ENCODE assay signal across 1 fruit fly cellular context in genomic region chr3L:2851771-2852170, dm6.
TF ChIP-seq lines count a peak whose summit lies in the region.

No protein-coding gene starts in this region.

TF ChIP-seq in whole organism, embryonic, 481 proteins besides CTCF, POLR2A, EP300 and RAD21 (continued from another document and continues in another):
- TF ChIP-seq Nf-YA (GFP tag; IDR thresholded peaks at IDR 0.05; lab: Robert Waterston, UW) (no peak), repo (GFP tag; optimal IDR thresholded peaks at IDR 0.05; lab: Kevin White, UChicago) (peak; percentile 47), Abd-B (GFP tag; optimal IDR thresholded peaks at IDR 0.05; lab: Kevin White, UChicago) (peak; percentile 75), esg (GFP tag; conservative IDR thresholded peaks at IDR 0.05; lab: Robert Waterston, UW) (0 out of 2 replicates have a peak, but pooled peaks have one; percentile 9), stc (GFP tag; IDR thresholded peaks at IDR 0.05; lab: Robert Waterston, UW) (no peak), ranshi (GFP tag; IDR thresholded peaks at IDR 0.05; lab: Robert Waterston, UW) (peak; percentile 57; the same call in 1 of the 2 replicates), CG4854 (GFP tag; optimal IDR thresholded peaks at IDR 0.05; lab: Kevin White, UChicago) (peak; percentile 49), CG12744 (GFP tag; optimal IDR thresholded peaks at IDR 0.05; lab: Kevin White, UChicago) (peak; percentile 39), rib (GFP tag; IDR thresholded peaks at IDR 0.05; lab: Robert Waterston, UW) (no peak), jing (GFP tag; optimal IDR thresholded peaks at IDR 0.05; lab: Kevin White, UChicago) (no peak), seq (GFP tag; IDR thresholded peaks at IDR 0.05; lab: Robert Waterston, UW) (no peak), CG8359 (GFP tag; optimal IDR thresholded peaks at IDR 0.05; lab: Kevin White, UChicago; ENCODE audit: borderline replicate concordance) (no peak), grau (tag; optimal IDR thresholded peaks at IDR 0.05; lab: Kevin White, UChicago) (peak; percentile 63), Elba2 (GFP tag; optimal IDR thresholded peaks at IDR 0.05; lab: Kevin White, UChicago) (no peak), CG17385 (GFP tag; optimal IDR thresholded peaks at IDR 0.05; lab: Kevin White, UChicago) (no peak), maf-S (GFP tag; optimal IDR thresholded peaks at IDR 0.05; lab: Kevin White, UChicago) (peak; percentile 77), ken (GFP tag; IDR thresholded peaks at IDR 0.05; lab: Robert Waterston, UW) (peak; percentile 67), BtbVII (GFP tag; optimal IDR thresholded peaks at IDR 0.05; lab: Kevin White, UChicago) (no peak), otp (GFP tag; IDR thresholded peaks at IDR 0.05; lab: Robert Waterston, UW) (0 out of 3 replicates have a peak, but pooled peaks have one; percentile 18), CG31365 (tag; optimal IDR thresholded peaks at IDR 0.05; lab: Kevin White, UChicago) (peak; percentile 57), CG3281 (GFP tag; optimal IDR thresholded peaks at IDR 0.05; lab: Kevin White, UChicago) (no peak), H2.0 (GFP tag; IDR thresholded peaks at IDR 0.05; lab: Robert Waterston, UW) (peak; percentile 46; the same call in 1 of the 2 replicates), Chrac-16 (GFP tag; optimal IDR thresholded peaks at IDR 0.05; lab: Kevin White, UChicago) (peak; percentile 83), sim (GFP tag; IDR thresholded peaks at IDR 0.05; lab: Robert Waterston, UW) (no peak), PHDP (tag; optimal IDR thresholded peaks at IDR 0.05; lab: Kevin White, UChicago) (peak; percentile 45), CG11456 (GFP tag; IDR thresholded peaks at IDR 0.05; lab: Robert Waterston, UW) (peak; percentile 96), CG11085 (GFP tag; IDR thresholded peaks at IDR 0.05; lab: Robert Waterston, UW) (peak; percentile 67), prd (optimal IDR thresholded peaks at IDR 0.05; lab: Kevin White, UChicago) (no peak), prd (GFP tag; IDR thresholded peaks at IDR 0.05; lab: Robert Waterston, UW) (peak; percentile 72; the same call in 2 of the 3 replicates), kni (GFP tag; optimal IDR thresholded peaks at IDR 0.05; lab: Kevin White, UChicago) (no peak), CG12104 (GFP tag; optimal IDR thresholded peaks at IDR 0.05; lab: Kevin White, UChicago) (peak; percentile 36), CG30020 (tag; optimal IDR thresholded peaks at IDR 0.05; lab: Kevin White, UChicago) (no peak), CG9797 (GFP tag; optimal IDR thresholded peaks at IDR 0.05; lab: Kevin White, UChicago) (no peak), corto (GFP tag; optimal IDR thresholded peaks at IDR 0.05; lab: Kevin White, UChicago) (no peak), pum (GFP tag; optimal IDR thresholded peaks at IDR 0.05; lab: Kevin White, UChicago) (peak; percentile 74), CG11696 (GFP tag; IDR thresholded peaks at IDR 0.05; lab: Robert Waterston, UW) (no peak), CG17912 (GFP tag; optimal IDR thresholded peaks at IDR 0.05; lab: Kevin White, UChicago) (peak; percentile 57), B-H1 (GFP tag; IDR thresholded peaks at IDR 0.05; lab: Robert Waterston, UW) (no peak), gem (tag; optimal IDR thresholded peaks at IDR 0.05; lab: Kevin White, UChicago) (peak; percentile 61), Myb (GFP tag; optimal IDR thresholded peaks at IDR 0.05; lab: Kevin White, UChicago) (peak; percentile 71), Dp (GFP tag; optimal IDR thresholded peaks at IDR 0.05; lab: Kevin White, UChicago) (peak; percentile 12), TFAM (GFP tag; optimal IDR thresholded peaks at IDR 0.05; lab: Kevin White, UChicago) (no peak), sna (GFP tag; IDR thresholded peaks at IDR 0.05; lab: Robert Waterston, UW; ENCODE audit: partially characterized antibody) (no peak), toy (GFP tag; IDR thresholded peaks at IDR 0.05; lab: Robert Waterston, UW) (no peak), jumu (GFP tag; optimal IDR thresholded peaks at IDR 0.05; lab: Kevin White, UChicago) (peak; percentile 65), wdn (GFP tag; IDR thresholded peaks at IDR 0.05; lab: Robert Waterston, UW) (no peak), CG10543 (GFP tag; optimal IDR thresholded peaks at IDR 0.05; lab: Kevin White, UChicago) (no peak), Hr51 (GFP tag; optimal IDR thresholded peaks at IDR 0.05; lab: Kevin White, UChicago) (peak; percentile 9 to 40), gt (GFP tag; IDR thresholded peaks at IDR 0.05; lab: Robert Waterston, UW) (no peak), ERR (GFP tag; optimal IDR thresholded peaks at IDR 0.05; lab: Kevin White, UChicago) (peak; percentile 26), Hmr (GFP tag; optimal IDR thresholded peaks at IDR 0.05; lab: Kevin White, UChicago) (peak; percentile 73), CG34376 (GFP tag; optimal IDR thresholded peaks at IDR 0.05; lab: Kevin White, UChicago) (no peak), pzg (GFP tag; optimal IDR thresholded peaks at IDR 0.05; lab: Kevin White, UChicago) (peak; percentile 17), caup (GFP tag; optimal IDR thresholded peaks at IDR 0.05; lab: Kevin White, UChicago; ENCODE audit: severe bottlenecking) (peak; percentile 27), Nf-YB (GFP tag; optimal IDR thresholded peaks at IDR 0.05; lab: Kevin White, UChicago) (peak; percentile 6), ems (GFP tag; optimal IDR thresholded peaks at IDR 0.05; lab: Kevin White, UChicago) (peak; percentile 44), CG6791 (GFP tag; IDR thresholded peaks at IDR 0.05; lab: Robert Waterston, UW; ENCODE audit: partially characterized antibody) (peak; percentile 74), pho (GFP tag; optimal IDR thresholded peaks at IDR 0.05; lab: Kevin White, UChicago) (peak; percentile 71), H15 (GFP tag; IDR thresholded peaks at IDR 0.05; lab: Robert Waterston, UW) (peak; percentile 72; the same call in 2 of the 3 replicates), CG10431 (GFP tag; optimal IDR thresholded peaks at IDR 0.05; lab: Kevin White, UChicago) (no peak), CG2712 (tag; optimal IDR thresholded peaks at IDR 0.05; lab: Kevin White, UChicago) (peak; percentile 74), lov (optimal IDR thresholded peaks at IDR 0.05; lab: Kevin White, UChicago) (no peak), lov (GFP tag; IDR thresholded peaks at IDR 0.05; lab: Robert Waterston, UW) (peak; percentile 25; the same call in 1 of the 3 replicates), Sin3A (optimal IDR thresholded peaks at IDR 0.05; lab: Kevin White, UChicago) (no peak), D19B (GFP tag; optimal IDR thresholded peaks at IDR 0.05; lab: Kevin White, UChicago) (no peak), zf30C (GFP tag; optimal IDR thresholded peaks at IDR 0.05; lab: Kevin White, UChicago) (no peak), GATAe (GFP tag; conservative IDR thresholded peaks at IDR 0.05; lab: Robert Waterston, UW) (no peak), CG15073 (GFP tag; optimal IDR thresholded peaks at IDR 0.05; lab: Kevin White, UChicago) (no peak), CG13775 (GFP tag; optimal IDR thresholded peaks at IDR 0.05; lab: Kevin White, UChicago) (peak; percentile 16), ci (GFP tag; IDR thresholded peaks at IDR 0.05; lab: Robert Waterston, UW) (peak; percentile 82), sima (GFP tag; optimal IDR thresholded peaks at IDR 0.05; lab: Kevin White, UChicago) (no peak), CG2889 (GFP tag; IDR thresholded peaks at IDR 0.05; lab: Robert Waterston, UW) (no peak), en (GFP tag; optimal IDR thresholded peaks at IDR 0.05; lab: Kevin White, UChicago) (peak; percentile 32), br (optimal IDR thresholded peaks at IDR 0.05; lab: Kevin White, UChicago) (no peak), tap (tag; optimal IDR thresholded peaks at IDR 0.05; lab: Kevin White, UChicago) (no peak), trem (tag; optimal IDR thresholded peaks at IDR 0.05; lab: Kevin White, UChicago) (peak; percentile 29), CG17612 (GFP tag; IDR thresholded peaks at IDR 0.05; lab: Robert Waterston, UW) (no peak), CG30431 (GFP tag; optimal IDR thresholded peaks at IDR 0.05; lab: Kevin White, UChicago) (peak; percentile 57), hb (GFP tag; IDR thresholded peaks at IDR 0.05; lab: Robert Waterston, UW; ENCODE audit: partially characterized antibody) (no peak), crol (GFP tag; IDR thresholded peaks at IDR 0.05; lab: Robert Waterston, UW) (no peak), abd-A (tag; optimal IDR thresholded peaks at IDR 0.05; lab: Kevin White, UChicago) (peak; percentile 7), sisA (GFP tag; IDR thresholded peaks at IDR 0.05; lab: Robert Waterston, UW) (peak; percentile 66), sug (tag; optimal IDR thresholded peaks at IDR 0.05; lab: Kevin White, UChicago) (peak; percentile 58), CG9215 (GFP tag; IDR thresholded peaks at IDR 0.05; lab: Robert Waterston, UW) (peak; percentile 51), Fer2 (tag; optimal IDR thresholded peaks at IDR 0.05; lab: Kevin White, UChicago) (no peak), CG12236 (GFP tag; optimal IDR thresholded peaks at IDR 0.05; lab: Kevin White, UChicago) (peak; percentile 39), sqz (GFP tag; optimal IDR thresholded peaks at IDR 0.05; lab: Kevin White, UChicago) (no peak), pnt (GFP tag; optimal IDR thresholded peaks at IDR 0.05; lab: Kevin White, UChicago) (peak; percentile 72), Meics (GFP tag; optimal IDR thresholded peaks at IDR 0.05; lab: Kevin White, UChicago) (no peak), Neu2 (GFP tag; optimal IDR thresholded peaks at IDR 0.05; lab: Kevin White, UChicago; ENCODE audit: borderline replicate concordance) (no peak), pita (GFP tag; optimal IDR thresholded peaks at IDR 0.05; lab: Kevin White, UChicago) (peak; percentile 95), Side (GFP tag; optimal IDR thresholded peaks at IDR 0.05; lab: Kevin White, UChicago) (peak; percentile 63), onecut (GFP tag; IDR thresholded peaks at IDR 0.05; lab: Robert Waterston, UW) (peak; percentile 61), CG14667 (GFP tag; IDR thresholded peaks at IDR 0.05; lab: Robert Waterston, UW) (no peak; the same call in 1 of the 2 replicates), gce (GFP tag; IDR thresholded peaks at IDR 0.05; lab: Robert Waterston, UW) (no peak), CG3847 (GFP tag; IDR thresholded peaks at IDR 0.05; lab: Robert Waterston, UW) (peak; percentile 71), fru (optimal IDR thresholded peaks at IDR 0.05; lab: Kevin White, UChicago) (no peak), tx (GFP tag; optimal IDR thresholded peaks at IDR 0.05; lab: Kevin White, UChicago) (peak; percentile 50), CG13123 (GFP tag; optimal IDR thresholded peaks at IDR 0.05; lab: Kevin White, UChicago) (peak; percentile 56), CG18011 (GFP tag; optimal IDR thresholded peaks at IDR 0.05; lab: Kevin White, UChicago) (no peak), CG18476 (GFP tag; optimal IDR thresholded peaks at IDR 0.05; lab: Kevin White, UChicago) (no peak), danr (GFP tag; IDR thresholded peaks at IDR 0.05; lab: Robert Waterston, UW) (no peak), CG3995 (GFP tag; optimal IDR thresholded peaks at IDR 0.05; lab: Kevin White, UChicago) (no peak), Vsx1 (GFP tag; optimal IDR thresholded peaks at IDR 0.05; lab: Kevin White, UChicago) (no peak), CG14050 (GFP tag; IDR thresholded peaks at IDR 0.05; lab: Robert Waterston, UW) (no peak; the same call in 2 of the 3 replicates), psq (GFP tag; optimal IDR thresholded peaks at IDR 0.05; lab: Kevin White, UChicago) (no peak), stwl (tag; optimal IDR thresholded peaks at IDR 0.05; lab: Kevin White, UChicago) (peak; percentile 77), C15 (GFP tag; IDR thresholded peaks at IDR 0.05; lab: Robert Waterston, UW) (no peak), CG32532 (GFP tag; IDR thresholded peaks at IDR 0.05; lab: Robert Waterston, UW) (peak; percentile 85), CG10321 (GFP tag; IDR thresholded peaks at IDR 0.05; lab: Robert Waterston, UW) (no peak), mld (GFP tag; IDR thresholded peaks at IDR 0.05; lab: Robert Waterston, UW; ENCODE audit: partially characterized antibody) (no peak), CG31224 (GFP tag; IDR thresholded peaks at IDR 0.05; lab: Robert Waterston, UW) (no peak), croc (GFP tag; conservative IDR thresholded peaks at IDR 0.05; lab: Robert Waterston, UW) (peak; percentile 15; the same call in 1 of the 3 replicates), CG4404 (GFP tag; IDR thresholded peaks at IDR 0.05; lab: Robert Waterston, UW) (0 out of 2 replicates have a peak, but pooled peaks have one; percentile 40), CG2120 (GFP tag; optimal IDR thresholded peaks at IDR 0.05; lab: Kevin White, UChicago) (peak; percentile 73), HHEX (GFP tag; optimal IDR thresholded peaks at IDR 0.05; lab: Kevin White, UChicago) (no peak), zfh2 (GFP tag; optimal IDR thresholded peaks at IDR 0.05; lab: Kevin White, UChicago) (peak; percentile 60), kah (GFP tag; optimal IDR thresholded peaks at IDR 0.05; lab: Kevin White, UChicago) (no peak), Sox102F (GFP tag; optimal IDR thresholded peaks at IDR 0.05; lab: Kevin White, UChicago) (peak; percentile 64), CG7987 (GFP tag; optimal IDR thresholded peaks at IDR 0.05; lab: Kevin White, UChicago) (peak; percentile 56), grn (GFP tag; optimal IDR thresholded peaks at IDR 0.05; lab: Kevin White, UChicago) (no peak), inv (GFP tag; IDR thresholded peaks at IDR 0.05; lab: Robert Waterston, UW; ENCODE audit: partially characterized antibody) (no peak), chn (GFP tag; optimal IDR thresholded peaks at IDR 0.05; lab: Kevin White, UChicago) (peak; percentile 71), CG9437 (GFP tag; optimal IDR thresholded peaks at IDR 0.05; lab: Kevin White, UChicago) (no peak), CG8281 (tag; optimal IDR thresholded peaks at IDR 0.05; lab: Kevin White, UChicago) (no peak), chif (GFP tag; optimal IDR thresholded peaks at IDR 0.05; lab: Kevin White, UChicago) (peak; percentile 73 to 85), Dll (GFP tag; IDR thresholded peaks at IDR 0.05; lab: Robert Waterston, UW; ENCODE audit: partially characterized antibody) (no peak), klu (GFP tag; IDR thresholded peaks at IDR 0.05; lab: Robert Waterston, UW) (peak; percentile 16; the same call in 1 of the 2 replicates), pros (GFP tag; optimal IDR thresholded peaks at IDR 0.05; lab: Kevin White, UChicago) (no peak), ssp (GFP tag; IDR thresholded peaks at IDR 0.05; lab: Robert Waterston, UW) (peak; percentile 55), Oaz (GFP tag; IDR thresholded peaks at IDR 0.05; lab: Robert Waterston, UW) (peak; percentile 44), CG15479 (GFP tag; optimal IDR thresholded peaks at IDR 0.05; lab: Kevin White, UChicago) (no peak), Dad (GFP tag; optimal IDR thresholded peaks at IDR 0.05; lab: Kevin White, UChicago) (peak; percentile 48)
